Worm (Caenorhabditis elegans): ENCODE results near the gene Y43F8B.29.

ce11 chrV:19495145-19495544 lies 3.7 kb downstream of the Y43F8B.29 start:
- no peak for TF ChIP-seq nhr-102 (tag; optimal IDR thresholded peaks at IDR 0.05)
- TF ChIP-seq lin-15B (tag; optimal IDR thresholded peaks at IDR 0.05), result no peak
- TF ChIP-seq sdz-12 (GFP tag; optimal IDR thresholded peaks at IDR 0.05), result no peak
- TF ChIP-seq ces-1 (GFP tag; optimal IDR thresholded peaks at IDR 0.05), result no peak
- no peak for TF ChIP-seq ztf-11 (tag; optimal IDR thresholded peaks at IDR 0.05)
- no peak for TF ChIP-seq R02D3.7 (tag; optimal IDR thresholded peaks at IDR 0.05)
- TF ChIP-seq nhr-76 (tag; optimal IDR thresholded peaks at IDR 0.05), result no peak
- TF ChIP-seq saeg-2 (GFP tag; IDR thresholded peaks at IDR 0.05), result no peak
- no peak for TF ChIP-seq lsy-2 (tag; optimal IDR thresholded peaks at IDR 0.05)
- no peak for TF ChIP-seq lir-3 (tag; optimal IDR thresholded peaks at IDR 0.05)
- TF ChIP-seq snpc-4 (tag; optimal IDR thresholded peaks at IDR 0.05), result no peak
- TF ChIP-seq fkh-10 (GFP tag; optimal IDR thresholded peaks at IDR 0.05), result no peak
